Worm (Caenorhabditis elegans): ENCODE measurements around the gene F47B8.18.

F47B8.18 gene

ce11 chrV:14322743-14323142 is 2.5 kb downstream of the F47B8.18 start, which contains the start of gene F47B8.3 (continued):
- TF ChIP-seq zag-1 (tag; optimal IDR thresholded peaks at IDR 0.05) (no peak), fkh-10 (GFP tag; optimal IDR thresholded peaks at IDR 0.05) (no peak), zip-4 (GFP tag; optimal IDR thresholded peaks at IDR 0.05) (no peak), sptf-1 (tag; optimal IDR thresholded peaks at IDR 0.05) (no peak), C04F5.9 (tag; optimal IDR thresholded peaks at IDR 0.05) (no peak), rnt-1 (tag; optimal IDR thresholded peaks at IDR 0.05) (peak; percentile 47), mdl-1 (tag; optimal IDR thresholded peaks at IDR 0.05) (peak in 1 of 2 experiments; percentile 59), pax-3 (tag; optimal IDR thresholded peaks at IDR 0.05) (no peak)

ce11 chrV:14320730-14321319 is 4.4 kb downstream of the F47B8.18 start:
- TF ChIP-seq unc-30 (tag; optimal IDR thresholded peaks at IDR 0.05) (no peak), Y116A8C.19 (tag; optimal IDR thresholded peaks at IDR 0.05; ENCODE audit: borderline replicate concordance) (no peak), grh-1 (GFP tag; IDR thresholded peaks at IDR 0.05) (no peak), efl-1 (optimal IDR thresholded peaks at IDR 0.05) (no peak), efl-1 (GFP tag; optimal IDR thresholded peaks at IDR 0.05 in 1 of 2) (peak in 1 of 2 experiments; percentile 61), alr-1 (tag; optimal IDR thresholded peaks at IDR 0.05; ENCODE audit: borderline replicate concordance) (no peak)

- TF ChIP-seq hlh-17 (GFP tag; optimal IDR thresholded peaks at IDR 0.05; ENCODE audit: borderline replicate concordance), result no peak
- no peak for TF ChIP-seq snpc-4 (tag; optimal IDR thresholded peaks at IDR 0.05)
- no peak for TF ChIP-seq nhr-90 (tag; optimal IDR thresholded peaks at IDR 0.05; ENCODE audit: poor library complexity)
- no peak for TF ChIP-seq elt-2 (tag; optimal IDR thresholded peaks at IDR 0.05)
- TF ChIP-seq nhr-84 (tag; optimal IDR thresholded peaks at IDR 0.05), result no peak
- no peak for TF ChIP-seq sox-4 (tag; optimal IDR thresholded peaks at IDR 0.05)
- TF ChIP-seq nhr-28 (tag; optimal IDR thresholded peaks at IDR 0.05), result no peak
- TF ChIP-seq egl-27 (tag; optimal IDR thresholded peaks at IDR 0.05), result no peak
These were observed 5.0 kb downstream of the F47B8.18 start, which contains the start of gene F47B8.14 for ce11 chrV:14320246-14320645. Gene F47B8.14 (plus strand): TSS chrV:14320546.

- TF ChIP-seq unc-30 (tag; optimal IDR thresholded peaks at IDR 0.05) (no peak), ceh-8 (GFP tag; optimal IDR thresholded peaks at IDR 0.05) (peak; percentile 40), nhr-47 (tag; optimal IDR thresholded peaks at IDR 0.05) (no peak), swsn-7 (tag; optimal IDR thresholded peaks at IDR 0.05) (no peak), mdl-1 (tag; optimal IDR thresholded peaks at IDR 0.05) (no peak)
These were observed 6.0 kb downstream of the F47B8.18 start, which contains the start of gene F47B8.13 for ce11 chrV:14319101-14319781. Gene F47B8.13 (minus strand): TSS chrV:14319731.

ce11 chrV:14317621-14318020 is 7.6 kb downstream of the F47B8.18 start:
- TF ChIP-seq mab-9 (GFP tag; IDR thresholded peaks at IDR 0.05) (no peak), nhr-77 (tag; optimal IDR thresholded peaks at IDR 0.05) (no peak), ceh-90 (tag; optimal IDR thresholded peaks at IDR 0.05) (peak; percentile 3), pax-3 (tag; optimal IDR thresholded peaks at IDR 0.05) (peak; percentile 54), ztf-11 (tag; optimal IDR thresholded peaks at IDR 0.05) (no peak), fkh-8 (tag; optimal IDR thresholded peaks at IDR 0.05) (peak; percentile 66)

- TF ChIP-seq lsy-2 (tag; optimal IDR thresholded peaks at IDR 0.05) (peak in 1 of 2 experiments; percentile 23), mep-1 (tag; optimal IDR thresholded peaks at IDR 0.05) (no peak), efl-1 (optimal IDR thresholded peaks at IDR 0.05) (no peak), efl-1 (GFP tag; optimal IDR thresholded peaks at IDR 0.05 in 1 of 2) (peak in 1 of 2 experiments; percentile 2), lin-14 (GFP tag; optimal IDR thresholded peaks at IDR 0.05) (peak; percentile 62), dpl-1 (GFP tag; optimal IDR thresholded peaks at IDR 0.05) (no peak), alr-1 (tag; optimal IDR thresholded peaks at IDR 0.05; ENCODE audit: borderline replicate concordance) (no peak)
These were observed 8.1 kb downstream of the F47B8.18 start for ce11 chrV:14317204-14317603.
